Fruit fly (Drosophila melanogaster) whole organism, pupa: ENCODE data around the gene wam.

Experiments used
- CG14655 ChIP-seq: fragments of 200-800 bp; sonication (Bioruptor generic); optimal IDR thresholded peaks from 3 replicates; lab custom pipeline; 2017; ENCODE audit warnings: mild to moderate bottlenecking, missing biosample characterization, missing genetic modification reagents, missing genetic modification characterization
- CG15710 ChIP-seq: fragments of 200-800 bp; sonication (Bioruptor generic); optimal IDR thresholded peaks from 2 replicates; lab custom pipeline; 2018; ENCODE audit warnings: missing biosample characterization, mild to moderate bottlenecking, missing genetic modification characterization, moderate library complexity
- CG17806 ChIP-seq: fragments of 200-800 bp; sonication (Bioruptor generic); optimal IDR thresholded peaks from 2 replicates; lab custom pipeline; 2018; ENCODE audit warnings: missing biosample characterization, mild to moderate bottlenecking, missing genetic modification characterization, moderate library complexity
- CG34367 ChIP-seq: fragments of 200-800 bp; sonication (Bioruptor generic); optimal IDR thresholded peaks from 2 replicates; lab custom pipeline; 2018; ENCODE audit warnings: missing biosample characterization, mild to moderate bottlenecking, missing genetic modification characterization
- CG4496 ChIP-seq: fragments of 200-800 bp; sonication (Bioruptor generic); IDR thresholded peaks from 3 replicates; pipeline ENCODE4 v1.3.6; 2022; ENCODE audit warnings: missing biosample characterization, missing genetic modification characterization
- CG8301 ChIP-seq: fragments of 200-800 bp; sonication (Bioruptor generic); optimal IDR thresholded peaks from 2 replicates; lab custom pipeline; 2018; ENCODE audit warnings: missing biosample characterization, mild to moderate bottlenecking, missing genetic modification characterization
- D1 ChIP-seq: fragments of 200-800 bp; sonication (Bioruptor generic); optimal IDR thresholded peaks from 2 replicates; lab custom pipeline; 2018; ENCODE audit warnings: missing biosample characterization, mild to moderate bottlenecking, missing genetic modification characterization, moderate library complexity
- Ets98B ChIP-seq: fragments of 200-800 bp; sonication (Bioruptor generic); IDR thresholded peaks from 2 replicates; pipeline ENCODE4 v1.3.6; 2022; ENCODE audit warnings: missing biosample characterization, missing genetic modification characterization
- Pif1A ChIP-seq: fragments of 200-800 bp; sonication (Bioruptor generic); optimal IDR thresholded peaks from 3 replicates; lab custom pipeline; 2016; ENCODE audit warnings: missing biosample characterization, missing genetic modification characterization
- Pif1B ChIP-seq: fragments of 200-800 bp; sonication (Bioruptor generic); optimal IDR thresholded peaks from 3 replicates; lab custom pipeline; 2016; ENCODE audit warnings: missing biosample characterization, missing genetic modification characterization
- Snoo ChIP-seq: fragments of 200-800 bp; sonication (Bioruptor generic); optimal IDR thresholded peaks from 3 replicates; lab custom pipeline; 2017; ENCODE audit warnings: missing biosample characterization, mild to moderate bottlenecking, missing genetic modification characterization, inconsistent platforms
- rn ChIP-seq: fragments of 200-800 bp; sonication (Bioruptor generic); IDR thresholded peaks from 2 replicates; pipeline ENCODE4 v1.3.6; 2022; ENCODE audit warnings: missing biosample characterization, missing genetic modification characterization

DNA sequence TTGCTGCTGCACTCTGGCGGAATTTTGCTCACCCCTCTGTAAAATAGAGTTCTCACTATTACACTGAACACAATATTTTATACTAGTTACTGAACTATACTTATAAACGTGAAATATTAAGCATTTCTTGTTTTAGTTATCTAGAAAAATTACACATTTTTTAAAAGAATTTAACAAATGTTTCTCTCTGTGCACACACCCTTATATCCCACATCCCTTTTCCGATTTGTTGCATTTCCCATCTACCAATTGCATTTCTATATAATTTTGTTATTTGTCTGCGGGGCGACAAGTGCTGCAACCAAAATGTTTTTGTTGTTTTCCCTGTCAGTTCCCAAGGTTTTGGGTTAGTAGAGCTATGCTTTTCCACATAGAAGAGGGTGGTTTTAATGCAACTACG is 15.4 kb upstream of the wam start:
- no peak for TF ChIP-seq CG4496
- no peak for TF ChIP-seq Ets98B (GFP tag; lab: Robert Waterston, UW)
- TF ChIP-seq CG17806 (tag; lab: Kevin White, UChicago) = no peak
- no peak for TF ChIP-seq CG34367 (tag; lab: Kevin White, UChicago)
- TF ChIP-seq CG8301 (tag; lab: Kevin White, UChicago) = no peak
- no peak for TF ChIP-seq CG15710 (tag; lab: Kevin White, UChicago)
- no peak for TF ChIP-seq rn (GFP tag; lab: Robert Waterston, UW)
- no peak for TF ChIP-seq Pif1A (GFP tag; lab: Kevin White, UChicago)
- TF ChIP-seq CG14655 = no peak
- no peak for TF ChIP-seq D1 (tag; lab: Kevin White, UChicago)
- no peak for TF ChIP-seq Pif1B (GFP tag; lab: Kevin White, UChicago)
- TF ChIP-seq Snoo = no peak
